Fruit fly (Drosophila melanogaster) whole organism: ENCODE measurements around the gene pch2.

ENCODE experiments used
- CG8478 ChIP-seq: fragments of >200 bp; optimal IDR thresholded peaks from 2 replicates; lab custom pipeline; 2018; ENCODE audit warnings: inconsistent platforms
- Dll ChIP-seq: fragments of >200 bp; optimal IDR thresholded peaks from 2 replicates; lab custom pipeline; 2017
- EcR ChIP-seq, 2 experiments: fragments of >200 bp; optimal IDR thresholded peaks; 2 replicates each; lab custom pipeline; 2017; ENCODE audit warnings: missing biosample characterization in 2 of 2, missing genetic modification characterization in 2 of 2, missing genetic modification reagents in 2 of 2
- pan ChIP-seq: fragments of >200 bp; optimal IDR thresholded peaks from 2 replicates; lab custom pipeline; 2017
- psq ChIP-seq: fragments of >200 bp; optimal IDR thresholded peaks from 2 replicates; lab custom pipeline; 2017
- usp ChIP-seq: fragments of >200 bp; optimal IDR thresholded peaks from 2 replicates; lab custom pipeline; 2017; ENCODE audit warnings: missing biosample characterization, missing genetic modification characterization, mixed read lengths

pch2 gene

dm6 chr3R:8561522-8561921, at the start of gene pch2:
Gene pch2, minus strand, starts transcription at chr3R:8561764.
- TF ChIP-seq EcR (GFP tag; optimal IDR thresholded peaks at IDR 0.05; lab: Kevin White, UChicago) (no peak), CG8478 (lab: Kevin White, UChicago) (no peak), pan (lab: Kevin White, UChicago) (no peak), usp (GFP tag; lab: Kevin White, UChicago) (no peak), psq (no peak)

dm6 chr3R:8596161-8596560, 34.6 kb upstream of the pch2 start:
- TF ChIP-seq EcR (GFP tag; optimal IDR thresholded peaks at IDR 0.05; lab: Kevin White, UChicago) = no peak
- no peak for TF ChIP-seq Dll (lab: Kevin White, UChicago)
- no peak for TF ChIP-seq CG8478 (lab: Kevin White, UChicago)
- TF ChIP-seq usp (GFP tag; lab: Kevin White, UChicago) = no peak
- TF ChIP-seq psq = no peak
- no peak for TF ChIP-seq pan (lab: Kevin White, UChicago)

dm6 chr3R:8587859-8588258, 26.3 kb upstream of the pch2 start:
- no peak for TF ChIP-seq psq
- TF ChIP-seq EcR (GFP tag; optimal IDR thresholded peaks at IDR 0.05; lab: Kevin White, UChicago) = no peak
- no peak for TF ChIP-seq pan (lab: Kevin White, UChicago)
- TF ChIP-seq usp (GFP tag; lab: Kevin White, UChicago) = no peak
- no peak for TF ChIP-seq Dll (lab: Kevin White, UChicago)
- no peak for TF ChIP-seq CG8478 (lab: Kevin White, UChicago)

- TF ChIP-seq psq = no peak
- TF ChIP-seq usp (GFP tag; lab: Kevin White, UChicago) = no peak
- TF ChIP-seq Dll (lab: Kevin White, UChicago) = no peak
- TF ChIP-seq EcR (GFP tag; optimal IDR thresholded peaks at IDR 0.05; lab: Kevin White, UChicago) = no peak
- no peak for TF ChIP-seq CG8478 (lab: Kevin White, UChicago)
- no peak for TF ChIP-seq pan (lab: Kevin White, UChicago)
These were observed 16.1 kb upstream of the pch2 start, which contains the start of gene 5-HT2B for dm6 chr3R:8577409-8578255. Gene 5-HT2B, plus strand, starts transcription at chr3R:8578205.

dm6 chr3R:8563774-8564173, 2.2 kb upstream of the pch2 start, which contains the start of gene Cenp-C:
Gene Cenp-C, plus strand, starts transcription at chr3R:8564105.
- TF ChIP-seq Dll (lab: Kevin White, UChicago) (no peak), psq (no peak), usp (GFP tag; lab: Kevin White, UChicago) (no peak), CG8478 (lab: Kevin White, UChicago) (no peak), EcR (GFP tag; optimal IDR thresholded peaks at IDR 0.05; lab: Kevin White, UChicago) (no peak), pan (lab: Kevin White, UChicago) (no peak)

- TF ChIP-seq psq (no peak), usp (GFP tag; lab: Kevin White, UChicago) (no peak), pan (lab: Kevin White, UChicago) (no peak)
These were observed 921 bp upstream of the pch2 start, which contains the start of the genes mRpS18A and CG31460 for dm6 chr3R:8562484-8562886. Gene mRpS18A, minus strand, starts transcription at chr3R:8562593. Gene CG31460, plus strand, starts transcription at chr3R:8562673.

dm6 chr3R:8552308-8552707, 9.3 kb downstream of the pch2 start, which contains the start of gene Or85d:
Gene Or85d, plus strand, starts transcription at chr3R:8552608.
- TF ChIP-seq Dll (lab: Kevin White, UChicago) (no peak), psq (no peak), usp (GFP tag; lab: Kevin White, UChicago) (no peak), EcR (GFP tag; optimal IDR thresholded peaks at IDR 0.05; lab: Kevin White, UChicago) (no peak), CG8478 (lab: Kevin White, UChicago) (no peak), pan (lab: Kevin White, UChicago) (no peak)

- TF ChIP-seq pan (lab: Kevin White, UChicago) (no peak), psq (no peak), usp (GFP tag; lab: Kevin White, UChicago) (no peak), Dll (lab: Kevin White, UChicago) (no peak), CG8478 (lab: Kevin White, UChicago) (no peak)
These were observed 15.6 kb downstream of the pch2 start for dm6 chr3R:8545915-8546314.

- TF ChIP-seq psq = no peak
These were observed 32.7 kb downstream of the pch2 start, which contains the start of gene CG11741 for dm6 chr3R:8528862-8529261. Gene CG11741, minus strand, starts transcription at chr3R:8528877.

dm6 chr3R:8524277-8524676, 37.3 kb downstream of the pch2 start:
- no peak for TF ChIP-seq usp (GFP tag; lab: Kevin White, UChicago)
- no peak for TF ChIP-seq Dll (lab: Kevin White, UChicago)
- TF ChIP-seq EcR (GFP tag; optimal IDR thresholded peaks at IDR 0.05; lab: Kevin White, UChicago) = no peak
- no peak for TF ChIP-seq CG8478 (lab: Kevin White, UChicago)
- TF ChIP-seq pan (lab: Kevin White, UChicago) = no peak
- TF ChIP-seq psq = no peak

dm6 chr3R:8523668-8524067, 37.9 kb downstream of the pch2 start, which contains the start of gene CG31259:
Gene CG31259, plus strand, starts transcription at chr3R:8523944.
- TF ChIP-seq pan (lab: Kevin White, UChicago) (no peak), psq (no peak), usp (GFP tag; lab: Kevin White, UChicago) (no peak), Dll (lab: Kevin White, UChicago) (no peak), EcR (GFP tag; optimal IDR thresholded peaks at IDR 0.05; lab: Kevin White, UChicago) (no peak), CG8478 (lab: Kevin White, UChicago) (no peak)

dm6 chr3R:8521499-8521898, 40.1 kb downstream of the pch2 start, which contains the start of gene CG31454:
Gene CG31454, plus strand, starts transcription at chr3R:8521658.
- TF ChIP-seq EcR (GFP tag; optimal IDR thresholded peaks at IDR 0.05; lab: Kevin White, UChicago) (no peak), usp (GFP tag; lab: Kevin White, UChicago) (no peak), pan (lab: Kevin White, UChicago) (no peak), Dll (lab: Kevin White, UChicago) (no peak), psq (no peak), CG8478 (lab: Kevin White, UChicago) (no peak)
